Worm (Caenorhabditis elegans): ENCODE data around the gene pcp-5.

ce11 chrIII:7950447-7950846 lies 43.0 kb upstream of the pcp-5 start:
- TF ChIP-seq nhr-11 (tag; optimal IDR thresholded peaks at IDR 0.05) (no peak), skn-1 (tag; optimal IDR thresholded peaks at IDR 0.05) (no peak), zag-1 (tag; optimal IDR thresholded peaks at IDR 0.05) (no peak), fos-1 (tag; optimal IDR thresholded peaks at IDR 0.05) (no peak)
